Fruit fly (Drosophila melanogaster) whole organism, embryonic: Measurements from ENCODE around the gene CG2608.
A peak's percentile ranks its signal among the peaks of the same experiment; 100 is the strongest.

ENCODE experiments used
- Ada2b ChIP-seq: fragments of 200-800 bp; sonication (Bioruptor generic); IDR thresholded peaks from 2 replicates; pipeline ENCODE4 v1.3.6; 2022; ENCODE audit warnings: missing biosample characterization, missing genetic modification characterization
- BEAF-32 ChIP-seq: fragments of 200-800 bp; sonication (Bioruptor generic); optimal IDR thresholded peaks from 3 replicates; lab custom pipeline; 2017; ENCODE audit warnings: missing biosample characterization, missing genetic modification characterization, mild to moderate bottlenecking, moderate library complexity, missing genetic modification reagents
- Bteb2 ChIP-seq: fragments of 200-800 bp; sonication (Bioruptor generic); optimal IDR thresholded peaks from 2 replicates; lab custom pipeline; 2016; ENCODE audit warnings: missing biosample characterization, missing genetic modification characterization
- CG11247 ChIP-seq: fragments of 200-800 bp; sonication (Bioruptor generic); IDR thresholded peaks from 2 replicates; pipeline ENCODE4 v1.3.6; 2022; ENCODE audit warnings: missing biosample characterization, missing genetic modification characterization
- CG12236 ChIP-seq: fragments of 200-800 bp; sonication (Bioruptor generic); optimal IDR thresholded peaks from 2 replicates; lab custom pipeline; 2016; ENCODE audit warnings: missing biosample characterization, missing genetic modification characterization
- CG13424 ChIP-seq: fragments of 200-800 bp; sonication (Bioruptor generic); optimal IDR thresholded peaks from 2 replicates; lab custom pipeline; 2019; ENCODE audit warnings: missing biosample characterization, mild to moderate bottlenecking, missing genetic modification characterization, moderate library complexity
- CG13624 ChIP-seq: fragments of 200-800 bp; sonication (Bioruptor generic); optimal IDR thresholded peaks from 2 replicates; lab custom pipeline; 2016; ENCODE audit warnings: missing biosample characterization, missing genetic modification characterization
- CG14050 ChIP-seq: fragments of 200-800 bp; sonication (Bioruptor generic); IDR thresholded peaks from 3 replicates; pipeline ENCODE4 v1.3.6; 2022; ENCODE audit warnings: missing biosample characterization, missing genetic modification characterization
- CG15514 ChIP-seq: fragments of 200-800 bp; sonication (Bioruptor generic); optimal IDR thresholded peaks from 3 replicates; lab custom pipeline; 2017; ENCODE audit warnings: missing biosample characterization, missing genetic modification characterization, mild to moderate bottlenecking, moderate library complexity, missing genetic modification reagents
- CG17328 ChIP-seq: fragments of 200-800 bp; sonication (Bioruptor generic); IDR thresholded peaks from 2 replicates; pipeline ENCODE4 v1.3.6; 2022; ENCODE audit warnings: missing biosample characterization, missing genetic modification characterization
- CG17385 ChIP-seq: fragments of 200-800 bp; sonication (Bioruptor generic); optimal IDR thresholded peaks from 3 replicates; lab custom pipeline; 2018; ENCODE audit warnings: missing biosample characterization, mild to moderate bottlenecking, missing genetic modification characterization
- CG17802 ChIP-seq: fragments of 200-800 bp; sonication (Bioruptor generic); optimal IDR thresholded peaks from 2 replicates; lab custom pipeline; 2018; ENCODE audit warnings: missing biosample characterization, mild to moderate bottlenecking, missing genetic modification characterization, moderate library complexity
- CG30431 ChIP-seq: fragments of 200-800 bp; sonication (Bioruptor generic); optimal IDR thresholded peaks from 2 replicates; lab custom pipeline; 2017; ENCODE audit warnings: missing biosample characterization, missing genetic modification characterization
- CG34224 ChIP-seq: fragments of 200-800 bp; sonication (Bioruptor generic); IDR thresholded peaks from 3 replicates; pipeline ENCODE4 v1.3.6; 2022; ENCODE audit warnings: missing biosample characterization, missing genetic modification characterization; ENCODE audit not compliant: partially characterized antibody
- CG3847 ChIP-seq: fragments of 200-800 bp; sonication (Bioruptor generic); IDR thresholded peaks from 2 replicates; pipeline ENCODE4 v1.3.6; 2022; ENCODE audit warnings: missing biosample characterization, missing genetic modification characterization
- CG3995 ChIP-seq: fragments of 200-800 bp; sonication (Bioruptor generic); optimal IDR thresholded peaks from 3 replicates; lab custom pipeline; 2016; ENCODE audit warnings: missing biosample characterization, missing genetic modification characterization
- CG4617 ChIP-seq: fragments of 200-800 bp; sonication (Bioruptor generic); optimal IDR thresholded peaks from 3 replicates; lab custom pipeline; 2016; ENCODE audit warnings: missing biosample characterization, missing genetic modification characterization, borderline replicate concordance
- CG8944 ChIP-seq: fragments of 200-800 bp; sonication (Bioruptor generic); optimal IDR thresholded peaks from 3 replicates; lab custom pipeline; 2016; ENCODE audit warnings: missing biosample characterization, missing genetic modification characterization
- CG9215 ChIP-seq: fragments of 200-800 bp; sonication (Bioruptor generic); IDR thresholded peaks from 2 replicates; pipeline ENCODE4 v1.3.6; 2022; ENCODE audit warnings: missing biosample characterization, missing genetic modification characterization
- CG9932 ChIP-seq: fragments of 200-800 bp; sonication (Bioruptor generic); IDR thresholded peaks from 2 replicates; pipeline ENCODE4 v1.3.6; 2022; ENCODE audit warnings: missing biosample characterization, missing genetic modification characterization
- Doc2 ChIP-seq: fragments of 200-800 bp; sonication (Bioruptor generic); IDR thresholded peaks from 2 replicates; pipeline ENCODE4 v1.3.6; 2022; ENCODE audit warnings: missing biosample characterization, missing genetic modification characterization
- E2f1 ChIP-seq: fragments of 200-800 bp; sonication (Bioruptor generic); IDR thresholded peaks from 2 replicates; pipeline ENCODE4 v1.3.6; 2022; ENCODE audit warnings: missing biosample characterization, missing genetic modification characterization
- GATAe ChIP-seq: fragments of 200-800 bp; sonication (Bioruptor generic); conservative IDR thresholded peaks from 2 replicates; pipeline ENCODE4 v1.3.6; 2022; ENCODE audit warnings: missing biosample characterization, missing genetic modification characterization
- Gug ChIP-seq: fragments of 200-800 bp; sonication (Bioruptor generic); IDR thresholded peaks from 4 replicates; pipeline ENCODE4 v1.3.6; 2022; ENCODE audit warnings: missing biosample characterization, missing genetic modification characterization
- H15 ChIP-seq: fragments of 200-800 bp; sonication (Bioruptor generic); IDR thresholded peaks from 3 replicates; pipeline ENCODE4 v1.3.6; 2022; ENCODE audit warnings: missing biosample characterization, missing genetic modification characterization
- HLH3B ChIP-seq: fragments of 200-800 bp; sonication (Bioruptor generic); IDR thresholded peaks from 2 replicates; pipeline ENCODE4 v1.3.6; 2022; ENCODE audit warnings: missing biosample characterization, missing genetic modification characterization
- HmgZ ChIP-seq: fragments of 200-800 bp; sonication (Bioruptor generic); optimal IDR thresholded peaks from 2 replicates; lab custom pipeline; 2018; ENCODE audit warnings: missing biosample characterization, mild to moderate bottlenecking, missing genetic modification characterization
- Mad ChIP-seq: fragments of 200-800 bp; sonication (Bioruptor generic); optimal IDR thresholded peaks from 2 replicates; lab custom pipeline; 2016; ENCODE audit warnings: missing biosample characterization, missing genetic modification characterization
- Max ChIP-seq: fragments of 200-800 bp; sonication (Bioruptor generic); optimal IDR thresholded peaks from 2 replicates; lab custom pipeline; 2016; ENCODE audit warnings: missing biosample characterization, mild to moderate bottlenecking, missing genetic modification characterization
- Mes4 ChIP-seq: fragments of 200-800 bp; sonication (Bioruptor generic); optimal IDR thresholded peaks from 2 replicates; lab custom pipeline; 2016; ENCODE audit warnings: missing biosample characterization, missing genetic modification characterization
- Mrtf ChIP-seq: fragments of 200-800 bp; sonication (Bioruptor generic); IDR thresholded peaks from 3 replicates; pipeline ENCODE4 v1.3.6; 2022; ENCODE audit warnings: missing biosample characterization, missing genetic modification characterization
- NC2β ChIP-seq: fragments of 200-800 bp; sonication (Bioruptor generic); optimal IDR thresholded peaks from 2 replicates; lab custom pipeline; 2016; ENCODE audit warnings: missing biosample characterization, missing genetic modification characterization
- Six4 ChIP-seq: fragments of 200-800 bp; sonication (Bioruptor generic); optimal IDR thresholded peaks from 2 replicates; lab custom pipeline; 2016; ENCODE audit warnings: missing biosample characterization, missing genetic modification characterization
- Xrp1 ChIP-seq: fragments of 200-800 bp; sonication (Bioruptor generic); IDR thresholded peaks from 2 replicates; pipeline ENCODE4 v1.3.6; 2022; ENCODE audit warnings: missing biosample characterization, missing genetic modification characterization
- ara ChIP-seq: fragments of 200-800 bp; sonication (Bioruptor generic); IDR thresholded peaks from 2 replicates; pipeline ENCODE4 v1.3.6; 2022; ENCODE audit warnings: missing biosample characterization, missing genetic modification characterization
- az2 ChIP-seq: fragments of 200-800 bp; sonication (Bioruptor generic); optimal IDR thresholded peaks from 3 replicates; lab custom pipeline; 2016; ENCODE audit warnings: missing biosample characterization, missing genetic modification characterization
- dimm ChIP-seq: fragments of 200-800 bp; sonication (Bioruptor generic); IDR thresholded peaks from 2 replicates; pipeline ENCODE4 v1.3.6; 2022; ENCODE audit warnings: missing biosample characterization, missing genetic modification characterization
- ftz-f1 ChIP-seq: fragments of 200-800 bp; sonication (Bioruptor generic); optimal IDR thresholded peaks from 2 replicates; lab custom pipeline; 2016; ENCODE audit warnings: missing biosample characterization, missing genetic modification characterization
- gro ChIP-seq: fragments of 200-800 bp; sonication (Bioruptor generic); optimal IDR thresholded peaks from 2 replicates; lab custom pipeline; 2016; ENCODE audit warnings: missing biosample characterization, missing genetic modification characterization
- ken ChIP-seq: fragments of 200-800 bp; sonication (Bioruptor generic); IDR thresholded peaks from 3 replicates; pipeline ENCODE4 v1.3.6; 2022; ENCODE audit warnings: missing biosample characterization, missing genetic modification characterization
- lilli ChIP-seq: fragments of 200-800 bp; sonication (Bioruptor generic); optimal IDR thresholded peaks from 3 replicates; lab custom pipeline; 2016; ENCODE audit warnings: missing biosample characterization, missing genetic modification characterization
- nerfin-1 ChIP-seq: fragments of 200-800 bp; sonication (Bioruptor generic); optimal IDR thresholded peaks from 3 replicates; lab custom pipeline; 2019; ENCODE audit warnings: missing biosample characterization, mild to moderate bottlenecking, missing genetic modification characterization, moderate library complexity
- phol ChIP-seq: fragments of 200-800 bp; sonication (Bioruptor generic); optimal IDR thresholded peaks from 3 replicates; lab custom pipeline; 2018; ENCODE audit warnings: missing biosample characterization, mild to moderate bottlenecking, missing genetic modification characterization, moderate library complexity
- pum ChIP-seq: fragments of 200-800 bp; sonication (Bioruptor generic); optimal IDR thresholded peaks from 2 replicates; lab custom pipeline; 2016; ENCODE audit warnings: missing biosample characterization, missing genetic modification characterization
- sd ChIP-seq: fragments of 200-800 bp; sonication (Bioruptor generic); optimal IDR thresholded peaks from 3 replicates; lab custom pipeline; 2018; ENCODE audit warnings: missing biosample characterization, mild to moderate bottlenecking, missing genetic modification characterization, moderate library complexity
- sima ChIP-seq: fragments of 200-800 bp; sonication (Bioruptor generic); optimal IDR thresholded peaks from 2 replicates; lab custom pipeline; 2016; ENCODE audit warnings: missing biosample characterization, missing genetic modification characterization
- sisA ChIP-seq: fragments of 200-800 bp; sonication (Bioruptor generic); IDR thresholded peaks from 2 replicates; pipeline ENCODE4 v1.3.6; 2022; ENCODE audit warnings: missing biosample characterization, missing genetic modification characterization
- slp2 ChIP-seq: fragments of 200-800 bp; sonication (Bioruptor generic); optimal IDR thresholded peaks from 2 replicates; lab custom pipeline; 2016; ENCODE audit warnings: missing biosample characterization, missing genetic modification characterization
- sna ChIP-seq: fragments of 200-800 bp; sonication (Bioruptor generic); IDR thresholded peaks from 2 replicates; pipeline ENCODE4 v1.3.6; 2022; ENCODE audit warnings: missing biosample characterization, missing genetic modification characterization; ENCODE audit not compliant: partially characterized antibody
- tap ChIP-seq: fragments of 200-800 bp; optimal IDR thresholded peaks from 3 replicates; lab custom pipeline; 2019; ENCODE audit warnings: missing biosample characterization, mild to moderate bottlenecking, missing genetic modification characterization, moderate library complexity
- toy ChIP-seq: fragments of 200-800 bp; sonication (Bioruptor generic); IDR thresholded peaks from 2 replicates; pipeline ENCODE4 v1.3.6; 2022; ENCODE audit warnings: missing biosample characterization, missing genetic modification characterization
- zfh2 ChIP-seq: fragments of 200-800 bp; sonication (Bioruptor generic); optimal IDR thresholded peaks from 2 replicates; lab custom pipeline; 2016; ENCODE audit warnings: missing biosample characterization, missing genetic modification characterization

Gene CG2608

dm6 chr2L:20649891-20650290 lies 4.3 kb downstream of the CG2608 start, which contains the start of gene CG2611 (continued):
- TF ChIP-seq sd (tag; lab: Kevin White, UChicago) (no peak), Mes4 (GFP tag; lab: Kevin White, UChicago) (peak; percentile 52), sima (GFP tag; lab: Kevin White, UChicago) (no peak), E2f1 (GFP tag; lab: Robert Waterston, UW) (0 out of 2 replicates have a peak, but pooled peaks have one; percentile 11), Xrp1 (GFP tag; lab: Robert Waterston, UW) (peak; percentile 56), CG9215 (no peak; the same call in 1 of the 2 replicates), CG12236 (GFP tag; lab: Kevin White, UChicago) (peak; percentile 24), toy (GFP tag; lab: Robert Waterston, UW) (no peak), ara (GFP tag; lab: Robert Waterston, UW) (no peak), Mrtf (no peak), zfh2 (GFP tag; lab: Kevin White, UChicago) (peak; percentile 46), pum (GFP tag; lab: Kevin White, UChicago) (peak; percentile 50), H15 (peak; percentile 8; the same call in 1 of the 3 replicates), CG17802 (no peak), sisA (GFP tag; lab: Robert Waterston, UW) (peak; percentile 52), ken (0 out of 3 replicates have a peak, but pooled peaks have one; percentile 38), CG8944 (GFP tag; lab: Kevin White, UChicago) (peak; percentile 48), CG34224 (GFP tag; lab: Robert Waterston, UW) (peak; percentile 28; the same call in 1 of the 3 replicates), CG15514 (GFP tag; lab: Kevin White, UChicago) (peak; percentile 74), Max (GFP tag; lab: Kevin White, UChicago) (peak; percentile 46), Mad (GFP tag; lab: Kevin White, UChicago) (peak; percentile 34), phol (tag; lab: Kevin White, UChicago) (peak; percentile 51), CG3847 (GFP tag; lab: Robert Waterston, UW) (peak; percentile 67), az2 (peak; percentile 59), Bteb2 (peak; percentile 3), Six4 (peak; percentile 28), CG13424 (tag; lab: Kevin White, UChicago) (peak; percentile 44), CG9932 (GFP tag; lab: Robert Waterston, UW) (peak; percentile 73), CG30431 (no peak), nerfin-1 (tag; lab: Kevin White, UChicago) (no peak), CG4617 (GFP tag; lab: Kevin White, UChicago) (peak; percentile 12), dimm (GFP tag; lab: Robert Waterston, UW) (no peak), Ada2b (GFP tag; lab: Robert Waterston, UW) (peak; percentile 39; the same call in 1 of the 2 replicates), sna (GFP tag; lab: Robert Waterston, UW) (no peak), Doc2 (GFP tag; lab: Robert Waterston, UW) (no peak), CG11247 (peak; percentile 39; the same call in 1 of the 2 replicates), Gug (GFP tag; lab: Robert Waterston, UW) (peak; percentile 45; the same call in 1 of the 4 replicates), gro (GFP tag; lab: Kevin White, UChicago) (no peak), GATAe (GFP tag; lab: Robert Waterston, UW) (peak; percentile 66), CG17385 (GFP tag; lab: Kevin White, UChicago) (peak; percentile 30), HLH3B (GFP tag; lab: Robert Waterston, UW) (0 out of 2 replicates have a peak, but pooled peaks have one; percentile 29), CG14050 (GFP tag; lab: Robert Waterston, UW) (peak; percentile 51; the same call in 2 of the 3 replicates), NC2β (GFP tag; lab: Kevin White, UChicago) (peak; percentile 39), CG17328 (peak; percentile 52), HmgZ (tag; lab: Kevin White, UChicago) (peak; percentile 67), lilli (GFP tag; lab: Kevin White, UChicago) (peak; percentile 74), slp2 (peak; percentile 26), CG3995 (GFP tag; lab: Kevin White, UChicago) (no peak), tap (no peak), BEAF-32 (GFP tag; lab: Kevin White, UChicago) (peak; percentile 55), ftz-f1 (GFP tag; lab: Kevin White, UChicago) (peak; percentile 31), CG13624 (GFP tag; lab: Kevin White, UChicago) (peak; percentile 60)
